Worm (Caenorhabditis elegans): Measurements from ENCODE around the gene ehs-1.

DNA sequence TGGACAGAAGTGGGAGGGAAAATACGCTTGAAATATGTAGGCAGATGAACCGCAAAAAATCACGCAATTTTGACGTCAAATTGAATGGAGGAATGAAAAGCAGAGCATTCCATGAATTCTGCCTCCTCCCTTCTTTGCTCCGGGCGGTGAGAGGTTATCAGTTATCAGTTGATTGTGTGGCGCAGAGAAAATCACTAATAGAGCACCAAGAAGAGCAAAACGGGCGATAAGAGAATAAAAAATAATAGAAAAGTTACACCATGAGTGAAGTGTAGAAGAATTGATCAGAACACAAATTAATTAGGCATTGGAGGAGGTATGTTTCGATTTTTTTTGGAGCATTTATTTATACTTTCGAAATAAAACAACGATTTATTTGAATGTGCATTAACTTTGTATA, 13.9 kb upstream of the ehs-1 start:
- TF ChIP-seq snpc-4 (tag; optimal IDR thresholded peaks at IDR 0.05) (no peak), nhr-23 (tag; optimal IDR thresholded peaks at IDR 0.05) (no peak), pqm-1 (tag; optimal IDR thresholded peaks at IDR 0.05) (peak; percentile 63), tbx-2 (tag; optimal IDR thresholded peaks at IDR 0.05) (no peak), fkh-10 (GFP tag; optimal IDR thresholded peaks at IDR 0.05) (no peak), daf-12 (tag; optimal IDR thresholded peaks at IDR 0.05) (no peak)
